Worm (Caenorhabditis elegans): ENCODE measurements around the gene clec-179.

Gene clec-179

ce11 chrIV:7216210-7216609 lies 31.7 kb upstream of the clec-179 start:
- TF ChIP-seq fax-1 (tag; optimal IDR thresholded peaks at IDR 0.05) (no peak), pag-3 (tag; optimal IDR thresholded peaks at IDR 0.05; ENCODE audit: borderline replicate concordance) (no peak), ttx-3 (tag; optimal IDR thresholded peaks at IDR 0.05) (no peak), odd-2 (tag; optimal IDR thresholded peaks at IDR 0.05) (no peak), ceh-9 (tag; optimal IDR thresholded peaks at IDR 0.05) (no peak), sdc-2 (tag; optimal IDR thresholded peaks at IDR 0.05) (no peak), ref-2 (tag; optimal IDR thresholded peaks at IDR 0.05) (no peak), hlh-8 (tag; optimal IDR thresholded peaks at IDR 0.05) (no peak), pqm-1 (tag; optimal IDR thresholded peaks at IDR 0.05) (no peak), T23F11.4 (GFP tag; optimal IDR thresholded peaks at IDR 0.05) (no peak), fkh-6 (tag; optimal IDR thresholded peaks at IDR 0.05) (no peak), pax-1 (tag; optimal IDR thresholded peaks at IDR 0.05) (no peak), madf-2 (tag; optimal IDR thresholded peaks at IDR 0.05) (no peak), che-1 (tag; optimal IDR thresholded peaks at IDR 0.05) (no peak), ceh-34 (tag; optimal IDR thresholded peaks at IDR 0.05) (no peak), ahr-1 (tag; optimal IDR thresholded peaks at IDR 0.05) (no peak), Y22D7AL.16 (tag; optimal IDR thresholded peaks at IDR 0.05) (no peak), unc-86 (tag; optimal IDR thresholded peaks at IDR 0.05) (no peak), C38D4.7 (GFP tag; optimal IDR thresholded peaks at IDR 0.05) (no peak), ztf-16 (tag; optimal IDR thresholded peaks at IDR 0.05) (no peak)

ce11 chrIV:7212769-7213168 lies 28.3 kb upstream of the clec-179 start:
- TF ChIP-seq pha-4 (tag; optimal IDR thresholded peaks at IDR 0.05) (no peak), odd-2 (tag; optimal IDR thresholded peaks at IDR 0.05) (no peak), elt-4 (tag; optimal IDR thresholded peaks at IDR 0.05) (no peak), ceh-48 (tag; optimal IDR thresholded peaks at IDR 0.05) (no peak), ttx-3 (tag; optimal IDR thresholded peaks at IDR 0.05) (no peak), ama-1 (optimal IDR thresholded peaks at IDR 0.05) (no peak), nfya-1 (tag; optimal IDR thresholded peaks at IDR 0.05) (no peak), lim-6 (tag; optimal IDR thresholded peaks at IDR 0.05) (no peak), rnt-1 (tag; optimal IDR thresholded peaks at IDR 0.05) (no peak), ceh-2 (tag; optimal IDR thresholded peaks at IDR 0.05) (no peak), ceh-18 (tag; optimal IDR thresholded peaks at IDR 0.05) (no peak), tbx-7 (tag; optimal IDR thresholded peaks at IDR 0.05) (no peak), ceh-45 (GFP tag; IDR thresholded peaks at IDR 0.05) (no peak), ceh-6 (GFP tag; optimal IDR thresholded peaks at IDR 0.05) (no peak)

DNA sequence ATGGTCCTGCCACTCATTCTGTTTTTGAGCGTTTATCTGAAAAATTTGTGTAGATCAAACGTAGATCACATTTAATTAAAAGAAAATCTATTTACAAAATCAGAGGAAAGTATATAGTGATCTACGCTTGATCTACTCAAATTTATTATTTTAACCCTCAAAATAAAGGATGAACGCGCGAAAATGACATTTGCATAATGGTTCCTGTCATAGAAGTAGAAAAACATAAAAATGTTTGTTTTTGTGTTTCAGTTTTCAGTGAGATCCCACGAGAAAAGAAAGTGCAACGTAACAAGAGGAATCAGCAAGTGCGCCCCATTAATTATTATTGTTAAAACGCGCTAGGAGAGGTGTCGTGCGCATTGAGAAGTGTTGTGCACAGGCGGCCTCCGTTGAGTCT lies 26.8 kb upstream of the clec-179 start:
- TF ChIP-seq odd-2 (tag; optimal IDR thresholded peaks at IDR 0.05), result no peak
- TF ChIP-seq C08G9.2 (tag; optimal IDR thresholded peaks at IDR 0.05), result no peak
- no peak for TF ChIP-seq gmeb-2 (tag; optimal IDR thresholded peaks at IDR 0.05)
- TF ChIP-seq fkh-10 (GFP tag; optimal IDR thresholded peaks at IDR 0.05), result no peak
- no peak for TF ChIP-seq nhr-11 (tag; optimal IDR thresholded peaks at IDR 0.05)
- no peak for TF ChIP-seq sox-2 (GFP tag; IDR thresholded peaks at IDR 0.05)
- TF ChIP-seq lim-6 (tag; optimal IDR thresholded peaks at IDR 0.05), result no peak
- no peak for TF ChIP-seq mec-3 (tag; optimal IDR thresholded peaks at IDR 0.05; ENCODE audit: borderline replicate concordance)

- TF ChIP-seq ceh-9 (tag; optimal IDR thresholded peaks at IDR 0.05) (no peak), pax-1 (tag; optimal IDR thresholded peaks at IDR 0.05) (no peak), madf-2 (tag; optimal IDR thresholded peaks at IDR 0.05) (no peak), unc-55 (GFP tag; optimal IDR thresholded peaks at IDR 0.05) (no peak), sdc-2 (tag; optimal IDR thresholded peaks at IDR 0.05) (no peak), K02D7.2 (tag; optimal IDR thresholded peaks at IDR 0.05) (no peak), ceh-31 (tag; optimal IDR thresholded peaks at IDR 0.05) (no peak), ceh-24 (tag; optimal IDR thresholded peaks at IDR 0.05) (no peak), ceh-14 (tag; optimal IDR thresholded peaks at IDR 0.05) (no peak), pqm-1 (tag; optimal IDR thresholded peaks at IDR 0.05) (no peak), sox-4 (tag; optimal IDR thresholded peaks at IDR 0.05) (no peak), T23F11.4 (GFP tag; optimal IDR thresholded peaks at IDR 0.05) (no peak), elt-2 (tag; optimal IDR thresholded peaks at IDR 0.05) (no peak), fax-1 (tag; optimal IDR thresholded peaks at IDR 0.05) (no peak), unc-42 (tag; optimal IDR thresholded peaks at IDR 0.05) (no peak), ceh-45 (GFP tag; IDR thresholded peaks at IDR 0.05) (no peak)
These were observed 24.5 kb upstream of the clec-179 start for ce11 chrIV:7208961-7209360.
